Worm (Caenorhabditis elegans): Measurements from ENCODE around the gene srab-18.

DNA sequence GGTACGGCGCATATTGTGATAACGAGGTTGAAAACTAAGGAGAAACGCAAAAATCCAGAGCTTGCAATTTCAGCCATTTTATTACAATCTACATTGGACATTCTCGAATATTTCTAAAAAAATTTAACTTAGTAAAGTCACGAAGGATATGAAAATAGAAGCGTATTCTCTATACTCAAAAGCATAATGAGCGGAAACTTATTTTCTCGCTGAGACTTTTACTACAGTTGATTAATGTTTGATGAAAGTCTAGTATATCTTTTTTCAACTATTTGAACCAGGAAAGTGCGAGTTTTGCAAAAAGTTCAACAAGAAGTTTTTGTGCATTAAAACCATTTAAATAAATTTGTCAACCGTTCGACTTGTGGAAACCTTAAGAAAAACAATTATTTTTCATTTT, at the start of gene srab-18:
- no peak for TF ChIP-seq pha-4 (tag; optimal IDR thresholded peaks at IDR 0.05)
- TF ChIP-seq lsy-2 (tag; optimal IDR thresholded peaks at IDR 0.05), result no peak
- no peak for TF ChIP-seq tbx-8 (GFP tag; optimal IDR thresholded peaks at IDR 0.05)
- TF ChIP-seq unc-39 (tag; optimal IDR thresholded peaks at IDR 0.05), result no peak
